Fruit fly (Drosophila melanogaster) whole organism, embryonic: ENCODE data around the gene CG43401.

Source experiments
- Atf3 ChIP-seq: fragments of 200-800 bp; sonication (Bioruptor generic); optimal IDR thresholded peaks from 3 replicates; lab custom pipeline; 2016; ENCODE audit warnings: missing biosample characterization, missing genetic modification characterization
- BtbVII ChIP-seq: fragments of 200-800 bp; sonication (Bioruptor generic); optimal IDR thresholded peaks from 3 replicates; lab custom pipeline; 2017; ENCODE audit warnings: missing biosample characterization, mild to moderate bottlenecking, missing genetic modification characterization
- CG10209 ChIP-seq: fragments of 200-800 bp; sonication (Bioruptor generic); optimal IDR thresholded peaks from 3 replicates; lab custom pipeline; 2017; ENCODE audit warnings: missing biosample characterization, mild to moderate bottlenecking, missing genetic modification characterization, missing genetic modification reagents
- CG10321 ChIP-seq: fragments of 200-800 bp; sonication (Bioruptor generic); IDR thresholded peaks from 2 replicates; pipeline ENCODE4 v1.3.6; 2022; ENCODE audit warnings: missing biosample characterization, missing genetic modification characterization
- CG10959 ChIP-seq: fragments of 200-800 bp; sonication (Bioruptor generic); IDR thresholded peaks from 2 replicates; pipeline ENCODE4 v1.3.6; 2022; ENCODE audit warnings: missing biosample characterization, missing genetic modification characterization
- CG11085 ChIP-seq: fragments of 200-800 bp; sonication (Bioruptor generic); IDR thresholded peaks from 2 replicates; pipeline ENCODE4 v1.3.6; 2022; ENCODE audit warnings: missing biosample characterization, missing genetic modification characterization
- CG1233 ChIP-seq: fragments of 200-800 bp; sonication (Bioruptor generic); optimal IDR thresholded peaks from 4 replicates; lab custom pipeline; 2018; ENCODE audit warnings: missing biosample characterization, mild to moderate bottlenecking, missing genetic modification characterization
- CG13296 ChIP-seq: fragments of 200-800 bp; sonication (Bioruptor generic); optimal IDR thresholded peaks from 3 replicates; lab custom pipeline; 2018; ENCODE audit warnings: missing biosample characterization, mild to moderate bottlenecking, missing genetic modification characterization
- CG13775 ChIP-seq: fragments of 200-800 bp; sonication (Bioruptor generic); optimal IDR thresholded peaks from 3 replicates; lab custom pipeline; 2017; ENCODE audit warnings: missing biosample characterization, mild to moderate bottlenecking, missing genetic modification characterization
- CG14050 ChIP-seq: fragments of 200-800 bp; sonication (Bioruptor generic); IDR thresholded peaks from 3 replicates; pipeline ENCODE4 v1.3.6; 2022; ENCODE audit warnings: missing biosample characterization, missing genetic modification characterization
- CG15696 ChIP-seq: fragments of 200-800 bp; sonication (Bioruptor generic); optimal IDR thresholded peaks from 2 replicates; lab custom pipeline; 2019; ENCODE audit warnings: missing biosample characterization, mild to moderate bottlenecking, missing genetic modification characterization, moderate library complexity
- CG16813 ChIP-seq: fragments of 200-800 bp; sonication (Bioruptor generic); IDR thresholded peaks from 3 replicates; pipeline ENCODE4 v1.3.6; 2022; ENCODE audit warnings: missing biosample characterization, missing genetic modification characterization; ENCODE audit not compliant: partially characterized antibody
- CG17186 ChIP-seq: fragments of 200-800 bp; sonication (Bioruptor generic); optimal IDR thresholded peaks from 3 replicates; lab custom pipeline; 2017; ENCODE audit warnings: missing biosample characterization, missing genetic modification reagents, missing genetic modification characterization
- CG18476 ChIP-seq: fragments of 200-800 bp; sonication (Bioruptor generic); optimal IDR thresholded peaks from 2 replicates; lab custom pipeline; 2016; ENCODE audit warnings: missing biosample characterization, mild to moderate bottlenecking, missing genetic modification characterization
- CG18764 ChIP-seq: fragments of 200-800 bp; sonication (Bioruptor generic); optimal IDR thresholded peaks from 3 replicates; lab custom pipeline; 2016; ENCODE audit warnings: missing biosample characterization, missing genetic modification characterization
- CG2202 ChIP-seq: fragments of 200-800 bp; sonication (Bioruptor generic); optimal IDR thresholded peaks from 2 replicates; lab custom pipeline; 2018; ENCODE audit warnings: missing biosample characterization, mild to moderate bottlenecking, missing genetic modification characterization
- CG3407 ChIP-seq: fragments of 200-800 bp; sonication (Bioruptor generic); optimal IDR thresholded peaks from 2 replicates; lab custom pipeline; 2018; ENCODE audit warnings: missing biosample characterization, mild to moderate bottlenecking, missing genetic modification characterization
- CG3726 ChIP-seq: fragments of 200-800 bp; sonication (Bioruptor generic); IDR thresholded peaks from 3 replicates; pipeline ENCODE4, ENCODE4 v1.3.6; 2022; ENCODE audit warnings: missing biosample characterization, missing genetic modification characterization
- CG3847 ChIP-seq: fragments of 200-800 bp; sonication (Bioruptor generic); IDR thresholded peaks from 2 replicates; pipeline ENCODE4 v1.3.6; 2022; ENCODE audit warnings: missing biosample characterization, missing genetic modification characterization
- CG4854 ChIP-seq: fragments of 200-800 bp; sonication (Bioruptor generic); optimal IDR thresholded peaks from 2 replicates; lab custom pipeline; 2016; ENCODE audit warnings: missing biosample characterization, missing genetic modification characterization, inconsistent platforms
- CG6683 ChIP-seq: fragments of 200-800 bp; sonication (Bioruptor generic); optimal IDR thresholded peaks from 2 replicates; lab custom pipeline; 2017; ENCODE audit warnings: missing biosample characterization, mild to moderate bottlenecking, missing genetic modification characterization, missing genetic modification reagents
- CG8290 ChIP-seq, 3 experiments: fragments of 200-800 bp; sonication (Bioruptor generic); optimal IDR thresholded peaks; 2 replicates each; lab custom pipeline; 2016 to 2019; ENCODE audit warnings: missing biosample characterization in 3 of 3, missing genetic modification characterization in 3 of 3, mild to moderate bottlenecking in 2 of 3, moderate library complexity in 1 of 3
- CG9215 ChIP-seq: fragments of 200-800 bp; sonication (Bioruptor generic); IDR thresholded peaks from 2 replicates; pipeline ENCODE4 v1.3.6; 2022; ENCODE audit warnings: missing biosample characterization, missing genetic modification characterization
- CkIIα-i1 ChIP-seq: fragments of 200-800 bp; sonication (Bioruptor generic); IDR thresholded peaks from 2 replicates; pipeline ENCODE4 v1.3.6; 2022; ENCODE audit warnings: missing biosample characterization, missing genetic modification characterization
- CoRest ChIP-seq: fragments of 200-800 bp; sonication (Bioruptor generic); optimal IDR thresholded peaks from 3 replicates; lab custom pipeline; 2018; ENCODE audit warnings: missing biosample characterization, mild to moderate bottlenecking, missing genetic modification characterization, moderate library complexity
- Deaf1 ChIP-seq: fragments of 200-800 bp; optimal IDR thresholded peaks from 3 replicates; lab custom pipeline; 2019; ENCODE audit warnings: missing biosample characterization, mild to moderate bottlenecking, missing genetic modification characterization, moderate library complexity
- Dp ChIP-seq: fragments of 200-800 bp; sonication (Bioruptor generic); optimal IDR thresholded peaks from 2 replicates; lab custom pipeline; 2018; ENCODE audit warnings: missing biosample characterization, mild to moderate bottlenecking, missing genetic modification characterization, moderate library complexity
- Ets97D ChIP-seq: fragments of 200-800 bp; sonication (Bioruptor generic); optimal IDR thresholded peaks from 3 replicates; lab custom pipeline; 2016; ENCODE audit warnings: missing biosample characterization, missing genetic modification characterization
- Fer1 ChIP-seq: fragments of 200-800 bp; sonication (Bioruptor generic); optimal IDR thresholded peaks from 2 replicates; lab custom pipeline; 2017; ENCODE audit warnings: missing biosample characterization, mild to moderate bottlenecking, missing genetic modification characterization
- H15 ChIP-seq: fragments of 200-800 bp; sonication (Bioruptor generic); IDR thresholded peaks from 3 replicates; pipeline ENCODE4 v1.3.6; 2022; ENCODE audit warnings: missing biosample characterization, missing genetic modification characterization
- H2.0 ChIP-seq: fragments of 200-800 bp; sonication (Bioruptor generic); IDR thresholded peaks from 2 replicates; pipeline ENCODE4 v1.3.6; 2022; ENCODE audit warnings: missing biosample characterization, missing genetic modification characterization
- HLH4C ChIP-seq: fragments of 200-800 bp; sonication (Bioruptor generic); IDR thresholded peaks from 3 replicates; pipeline ENCODE4 v1.3.6; 2022; ENCODE audit warnings: missing biosample characterization, missing genetic modification characterization; ENCODE audit not compliant: partially characterized antibody
- Hr3 ChIP-seq: fragments of 200-800 bp; sonication (Bioruptor generic); optimal IDR thresholded peaks from 3 replicates; lab custom pipeline; 2016; ENCODE audit warnings: missing biosample characterization, missing genetic modification characterization
- Nf-YB ChIP-seq: fragments of 200-800 bp; sonication (Bioruptor generic); optimal IDR thresholded peaks from 3 replicates; lab custom pipeline; 2019; ENCODE audit warnings: missing biosample characterization, mild to moderate bottlenecking, missing genetic modification characterization, moderate library complexity
- Oli ChIP-seq: fragments of 200-800 bp; sonication (Bioruptor generic); optimal IDR thresholded peaks from 2 replicates; lab custom pipeline; 2018; ENCODE audit warnings: missing biosample characterization, mild to moderate bottlenecking, missing genetic modification characterization, moderate library complexity
- Rx ChIP-seq: fragments of 200-800 bp; sonication (Bioruptor generic); IDR thresholded peaks from 2 replicates; pipeline ENCODE4 v1.3.6; 2022; ENCODE audit warnings: missing biosample characterization, missing genetic modification characterization
- Sin3A ChIP-seq: fragments of >200 bp; optimal IDR thresholded peaks from 2 replicates; lab custom pipeline; 2018
- Sry-β ChIP-seq: fragments of 200-800 bp; sonication (Bioruptor generic); optimal IDR thresholded peaks from 2 replicates; lab custom pipeline; 2018; ENCODE audit warnings: missing biosample characterization, mild to moderate bottlenecking, missing genetic modification characterization, moderate library complexity
- az2 ChIP-seq: fragments of 200-800 bp; sonication (Bioruptor generic); optimal IDR thresholded peaks from 3 replicates; lab custom pipeline; 2016; ENCODE audit warnings: missing biosample characterization, missing genetic modification characterization
- cas ChIP-seq: fragments of 200-800 bp; sonication (Bioruptor generic); IDR thresholded peaks from 2 replicates; pipeline ENCODE4 v1.3.6; 2022; ENCODE audit warnings: missing biosample characterization, missing genetic modification characterization
- ewg ChIP-seq: fragments of 200-800 bp; sonication (Bioruptor generic); optimal IDR thresholded peaks from 3 replicates; lab custom pipeline; 2017; ENCODE audit warnings: mild to moderate bottlenecking, missing biosample characterization, missing genetic modification reagents, missing genetic modification characterization
- fd64A ChIP-seq: fragments of 200-800 bp; sonication (Bioruptor generic); optimal IDR thresholded peaks from 3 replicates; lab custom pipeline; 2018; ENCODE audit warnings: missing biosample characterization, mild to moderate bottlenecking, missing genetic modification characterization
- jigr1 ChIP-seq: fragments of 200-800 bp; sonication (Bioruptor generic); IDR thresholded peaks from 3 replicates; pipeline ENCODE4 v1.3.6; 2022; ENCODE audit warnings: missing biosample characterization, missing genetic modification characterization
- lov ChIP-seq, 2 experiments: fragments of 200-800 bp in 1 of 2; fragments of >200 bp in 1 of 2; sonication (Bioruptor generic) in 1 of 2; IDR thresholded peaks in 1 of 2; optimal IDR thresholded peaks in 1 of 2; 2 replicates in 1 of 2; 3 replicates in 1 of 2; pipeline versions ENCODE4 v1.3.6 to Lab custom; 2017 to 2022; ENCODE audit warnings: missing biosample characterization in 1 of 2, missing genetic modification characterization in 1 of 2
- nau ChIP-seq: fragments of 200-800 bp; sonication (Bioruptor generic); optimal IDR thresholded peaks from 3 replicates; lab custom pipeline; 2017; ENCODE audit warnings: missing biosample characterization, mild to moderate bottlenecking, missing genetic modification characterization, missing genetic modification reagents
- nmo ChIP-seq: fragments of 200-800 bp; sonication (Bioruptor generic); optimal IDR thresholded peaks from 2 replicates; lab custom pipeline; 2018; ENCODE audit warnings: missing biosample characterization, mild to moderate bottlenecking, missing genetic modification characterization, moderate library complexity
- pb ChIP-seq: fragments of 200-800 bp; sonication (Bioruptor generic); optimal IDR thresholded peaks from 3 replicates; lab custom pipeline; 2016; ENCODE audit warnings: missing biosample characterization, missing genetic modification characterization
- pfk ChIP-seq: fragments of 200-800 bp; sonication (Bioruptor generic); optimal IDR thresholded peaks from 2 replicates; lab custom pipeline; 2018; ENCODE audit warnings: missing biosample characterization, mild to moderate bottlenecking, missing genetic modification characterization, moderate library complexity
- sens-2 ChIP-seq: fragments of 200-800 bp; sonication (Bioruptor generic); IDR thresholded peaks from 2 replicates; pipeline ENCODE4 v1.3.6; 2022; ENCODE audit warnings: missing biosample characterization, missing genetic modification characterization
- sr ChIP-seq: fragments of 200-800 bp; sonication (Bioruptor generic); IDR thresholded peaks from 3 replicates; pipeline ENCODE4 v1.3.6; 2022; ENCODE audit warnings: missing biosample characterization, missing genetic modification characterization
- twi ChIP-seq: fragments of 200-800 bp; optimal IDR thresholded peaks from 2 replicates; lab custom pipeline; 2019; ENCODE audit warnings: missing biosample characterization, mild to moderate bottlenecking, missing genetic modification characterization, moderate library complexity

Gene CG43401

DNA sequence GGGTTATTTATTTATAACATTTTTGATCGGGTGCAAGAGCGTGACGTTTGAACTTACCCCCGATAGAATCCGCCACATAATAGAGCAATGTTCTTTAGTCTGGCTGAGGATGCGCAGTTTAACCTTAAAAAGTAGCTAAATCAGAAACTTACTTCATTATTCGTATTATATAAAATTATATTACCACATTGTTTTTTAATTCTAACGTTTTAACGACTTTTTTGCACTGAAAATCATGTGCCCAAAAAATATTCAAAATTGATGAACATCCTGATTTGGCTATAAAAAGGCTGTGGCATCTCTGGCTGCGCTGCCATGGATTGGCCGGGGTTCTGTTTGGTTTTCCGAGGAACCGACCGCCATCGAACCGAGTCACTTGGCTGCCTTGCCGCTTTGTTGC lies 41.7 kb downstream of the CG43401 start (continued):
- TF ChIP-seq Oli (tag; lab: Kevin White, UChicago), result peak; percentile 34
- TF ChIP-seq Rx, result no peak
- no peak for TF ChIP-seq CG3847 (GFP tag; lab: Robert Waterston, UW)
- TF ChIP-seq CoRest (tag; lab: Kevin White, UChicago), result no peak
- TF ChIP-seq CG9215 (GFP tag; lab: Robert Waterston, UW), result no peak
- no peak for TF ChIP-seq CG3726 (GFP tag; lab: Robert Waterston, UW)
- no peak for TF ChIP-seq Nf-YB (GFP tag; lab: Kevin White, UChicago)
- no peak for TF ChIP-seq Ets97D (GFP tag; lab: Kevin White, UChicago)
- 0 out of 2 replicates have a peak, but pooled peaks have one; percentile 24 for TF ChIP-seq CG10959
- no peak for TF ChIP-seq jigr1 (GFP tag; lab: Robert Waterston, UW)
- TF ChIP-seq Atf3 (GFP tag; lab: Kevin White, UChicago), result no peak
- no peak for TF ChIP-seq fd64A
- no peak for TF ChIP-seq pb
- TF ChIP-seq CkIIα-i1 (GFP tag; lab: Robert Waterston, UW), result no peak
- TF ChIP-seq ewg (GFP tag; lab: Kevin White, UChicago), result no peak
- TF ChIP-seq CG8290 (GFP tag; optimal IDR thresholded peaks at IDR 0.05; lab: Kevin White, UChicago), result no peak
- TF ChIP-seq CG8290 (tag; optimal IDR thresholded peaks at IDR 0.05; lab: Kevin White, UChicago), result no peak
- no peak for TF ChIP-seq CG6683 (GFP tag; lab: Kevin White, UChicago)
- no peak for TF ChIP-seq az2 (GFP tag; lab: Kevin White, UChicago)
- TF ChIP-seq sr (GFP tag; lab: Robert Waterston, UW), result no peak
- TF ChIP-seq pfk (GFP tag; lab: Kevin White, UChicago), result no peak
- no peak for TF ChIP-seq HLH4C
- TF ChIP-seq H15 (GFP tag; lab: Robert Waterston, UW), result no peak
- TF ChIP-seq lov (optimal IDR thresholded peaks at IDR 0.05; lab: Kevin White, UChicago), result no peak
- TF ChIP-seq lov (GFP tag; IDR thresholded peaks at IDR 0.05; lab: Robert Waterston, UW), result no peak
- peak; percentile 26 for TF ChIP-seq CG15696 (tag; lab: Kevin White, UChicago)
- no peak for TF ChIP-seq nau (GFP tag; lab: Kevin White, UChicago)
- TF ChIP-seq Dp, result no peak
- no peak for TF ChIP-seq twi (tag; lab: Kevin White, UChicago)
- TF ChIP-seq CG10321 (GFP tag; lab: Robert Waterston, UW), result no peak
- no peak for TF ChIP-seq CG13296 (GFP tag; lab: Kevin White, UChicago)
- no peak for TF ChIP-seq CG16813 (GFP tag; lab: Robert Waterston, UW)
- no peak for TF ChIP-seq sens-2 (GFP tag; lab: Robert Waterston, UW)
- no peak for TF ChIP-seq CG4854 (GFP tag; lab: Kevin White, UChicago)
- TF ChIP-seq CG14050 (GFP tag; lab: Robert Waterston, UW), result no peak
- no peak for TF ChIP-seq CG18764 (GFP tag; lab: Kevin White, UChicago)
- TF ChIP-seq Fer1 (GFP tag; lab: Kevin White, UChicago), result no peak
- TF ChIP-seq CG13775 (GFP tag; lab: Kevin White, UChicago), result no peak
- TF ChIP-seq CG10209, result peak; percentile 16
- TF ChIP-seq cas (GFP tag; lab: Robert Waterston, UW), result no peak
- peak; percentile 4 for TF ChIP-seq CG2202 (tag; lab: Kevin White, UChicago)
- TF ChIP-seq Hr3 (GFP tag; lab: Kevin White, UChicago), result no peak
- peak; percentile 20 for TF ChIP-seq nmo (GFP tag; lab: Kevin White, UChicago)
- TF ChIP-seq Sin3A (lab: Kevin White, UChicago), result no peak
- no peak for TF ChIP-seq BtbVII (GFP tag; lab: Kevin White, UChicago)
- no peak for TF ChIP-seq CG1233
- TF ChIP-seq CG17186, result no peak
- peak; percentile 90 for TF ChIP-seq Sry-β
- TF ChIP-seq CG3407 (GFP tag; lab: Kevin White, UChicago), result no peak
- no peak for TF ChIP-seq H2.0
- TF ChIP-seq Deaf1 (tag; lab: Kevin White, UChicago), result peak; percentile 39
- no peak for TF ChIP-seq CG11085 (GFP tag; lab: Robert Waterston, UW)
- TF ChIP-seq CG18476, result no peak
